Worm (Caenorhabditis elegans) whole organism, dauer: Measurements from ENCODE around the gene T19H5.4.
"Not testable (repeated sequence)": the region's sequence is repeated elsewhere in the genome, so short reads cannot be mapped to it uniquely, and the experiment has no call there.

ENCODE experiments used
- unc-62 ChIP-seq: sonication (generic microtip); optimal IDR thresholded peaks from 2 replicates; lab custom pipeline; 2017; ENCODE audit warnings: missing biosample characterization, missing genetic modification reagents, missing genetic modification characterization

Gene T19H5.4

DNA sequence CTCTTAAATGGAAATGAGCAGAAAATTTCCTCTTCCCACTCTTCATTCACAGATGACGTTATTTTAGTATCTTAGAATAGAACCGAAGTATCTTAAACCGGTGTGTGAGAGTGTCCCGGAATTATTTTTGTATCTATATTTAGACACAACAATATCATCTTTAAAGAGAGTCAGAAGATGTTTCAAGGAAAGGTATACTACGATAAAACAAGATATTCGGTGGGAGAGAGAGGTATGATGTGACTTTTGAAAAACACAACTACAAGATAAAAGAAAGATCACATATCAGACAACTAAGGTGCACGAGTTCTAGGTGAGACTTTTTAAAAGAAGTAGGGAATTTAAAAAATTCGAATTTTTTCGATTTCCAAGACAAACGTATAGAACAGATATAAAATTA lies 3.4 kb upstream of the T19H5.4 start:
- TF ChIP-seq unc-62 (GFP tag; lab: Kevin White, UChicago): no peak

DNA sequence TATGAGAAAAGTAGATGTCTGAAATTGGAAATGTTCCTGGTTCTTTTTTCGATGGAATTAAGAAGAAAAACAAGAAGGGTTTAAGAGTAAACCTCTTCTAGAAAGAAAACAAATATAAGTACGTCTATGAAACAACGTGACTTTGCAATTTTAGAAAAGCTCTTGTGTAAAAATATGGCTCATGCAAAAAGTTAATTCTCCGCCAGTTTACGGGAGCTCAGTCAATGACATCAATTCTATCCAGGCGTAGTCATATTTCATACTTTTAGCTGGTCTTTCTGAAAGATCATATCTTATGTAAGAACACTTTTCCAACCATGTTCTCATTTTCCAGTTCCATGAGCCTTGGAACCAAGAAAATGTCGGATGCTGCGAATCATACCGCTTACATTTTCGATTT lies 2.7 kb upstream of the T19H5.4 start:
- TF ChIP-seq unc-62 (GFP tag; lab: Kevin White, UChicago): no peak

DNA sequence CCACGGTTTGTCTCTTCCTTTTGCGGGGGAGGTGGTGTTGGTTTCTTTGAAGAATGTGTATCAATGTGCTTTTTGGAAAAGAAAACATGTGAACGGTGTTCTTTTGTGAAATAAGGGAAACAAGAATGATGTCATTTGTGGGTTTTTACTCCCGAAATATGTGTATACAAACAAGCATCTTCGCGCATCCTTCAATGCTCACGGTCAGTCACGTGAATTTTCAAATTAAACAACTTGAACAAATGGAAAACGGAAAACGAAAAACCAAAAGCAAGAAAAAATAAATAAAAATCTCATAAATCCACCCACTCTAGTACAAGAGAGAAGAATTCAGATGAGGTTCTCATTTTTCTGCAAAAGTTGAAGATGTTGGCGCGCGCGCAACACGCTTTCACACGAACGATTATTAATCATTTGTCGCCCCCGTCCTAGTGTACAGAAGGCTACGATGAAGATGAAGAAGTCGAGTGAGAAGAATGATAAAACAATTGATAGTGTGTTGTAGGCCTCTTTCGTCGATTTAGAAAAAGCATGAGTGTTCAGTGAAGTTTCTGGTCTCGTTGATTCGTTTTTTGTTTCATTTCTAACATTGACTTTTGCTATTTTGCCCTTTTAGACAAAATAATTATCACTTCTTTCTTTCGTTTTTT lies 2.0 kb downstream of the T19H5.4 start:
- no peak for TF ChIP-seq unc-62 (GFP tag; lab: Kevin White, UChicago)

DNA sequence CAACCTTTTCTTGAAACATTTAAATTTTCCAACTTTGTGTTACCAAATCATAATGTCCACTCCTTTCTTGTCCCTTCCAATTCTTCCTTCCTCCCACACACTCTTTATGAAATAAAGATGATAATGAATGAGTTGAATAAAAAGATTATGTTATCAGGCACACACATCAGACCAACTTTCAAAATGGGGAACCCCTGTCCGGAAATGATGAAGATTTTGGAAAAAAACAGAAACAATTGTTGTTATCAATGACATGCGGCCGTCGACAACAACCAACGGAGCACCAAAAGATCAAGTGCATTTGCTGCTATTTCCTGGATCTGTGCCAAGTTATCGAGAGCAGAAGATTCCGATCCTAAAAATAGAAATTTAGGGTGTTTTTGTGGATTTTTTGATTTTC lies 3.8 kb downstream of the T19H5.4 start:
- TF ChIP-seq unc-62 (GFP tag; lab: Kevin White, UChicago): no peak

DNA sequence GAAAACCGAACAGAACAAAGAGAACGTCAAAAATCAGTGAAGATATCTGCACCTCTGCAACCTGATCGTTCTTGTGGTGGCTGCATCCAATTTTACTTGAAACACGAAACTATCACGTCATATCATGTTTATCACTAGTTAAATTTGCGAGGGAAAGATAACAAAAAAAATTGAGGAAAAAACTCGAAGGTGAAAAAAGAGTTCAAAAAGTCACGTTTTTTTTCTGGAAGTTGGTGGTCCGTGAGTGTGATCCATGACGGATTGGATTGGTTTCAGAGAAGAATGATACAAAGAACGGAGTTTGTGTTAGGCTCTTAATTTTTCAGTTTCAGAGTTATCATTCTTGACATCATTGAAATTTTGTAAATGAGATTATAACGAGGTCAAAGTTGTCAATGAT lies 4.7 kb downstream of the T19H5.4 start:
- TF ChIP-seq unc-62 (GFP tag; lab: Kevin White, UChicago): no peak

DNA sequence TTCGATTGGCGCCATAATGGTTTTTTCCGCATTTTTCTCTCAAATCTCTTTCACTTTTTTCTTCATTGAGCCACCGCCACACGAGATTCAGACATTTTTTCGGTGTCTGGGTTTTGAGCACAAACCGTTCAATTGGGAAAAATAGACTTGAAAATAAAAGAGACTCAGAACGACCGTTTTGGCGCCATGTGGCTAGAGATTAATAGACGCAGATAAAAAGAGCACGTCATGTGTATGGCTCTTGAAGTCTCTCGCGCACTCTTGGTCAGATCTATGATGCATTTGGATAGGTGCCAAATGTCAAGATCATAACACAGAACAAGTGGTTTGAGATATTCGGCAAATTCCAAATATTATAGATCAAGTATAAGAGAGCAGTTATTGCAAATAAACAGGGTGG lies 5.8 kb downstream of the T19H5.4 start:
- no peak for TF ChIP-seq unc-62 (GFP tag; lab: Kevin White, UChicago)

DNA sequence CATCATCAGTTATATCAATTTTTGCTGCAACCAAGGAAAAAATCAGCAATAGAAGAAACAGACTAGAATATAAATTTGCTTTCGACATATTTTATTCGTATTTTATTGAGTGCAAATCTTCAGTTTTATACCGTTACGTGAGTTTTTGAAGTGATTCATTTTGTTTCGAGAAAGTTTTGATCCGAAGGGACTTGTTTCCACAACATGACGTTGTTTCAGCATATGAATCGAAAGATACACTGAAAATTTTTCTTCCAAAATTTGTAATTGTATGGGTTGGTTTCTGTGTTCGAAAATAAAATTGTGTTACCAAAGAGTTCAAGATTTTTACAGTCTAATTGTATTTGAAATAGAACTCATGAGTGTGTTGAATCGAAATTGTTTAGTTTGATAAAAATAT lies 7.2 kb downstream of the T19H5.4 start, which contains the start of gene T19H5.7:
Gene T19H5.7, minus strand, starts transcription at position 101 of the 400 bp plus-strand sequence.
- TF ChIP-seq unc-62 (GFP tag; lab: Kevin White, UChicago): no peak

DNA sequence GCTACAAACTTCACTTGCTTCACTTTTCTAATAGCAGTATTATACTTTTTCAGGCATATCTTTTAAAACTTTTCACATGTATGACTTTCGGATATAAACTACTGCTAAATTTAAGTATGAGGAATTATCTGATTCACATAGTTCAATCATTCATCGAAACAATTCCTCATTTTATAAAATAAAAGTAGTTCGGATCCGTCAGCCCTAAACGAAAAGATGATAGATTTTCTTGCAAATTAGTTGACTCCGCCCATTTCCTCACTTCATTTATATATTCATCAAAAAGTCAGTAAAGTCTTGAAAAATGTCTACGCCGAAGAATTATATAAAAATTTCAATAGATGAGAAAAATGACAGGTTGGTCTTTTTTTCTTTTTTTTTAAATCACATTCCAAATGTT lies 9.6 kb downstream of the T19H5.4 start, which contains the start of gene chil-27:
Gene chil-27, plus strand, starts transcription at position 301 of the 400 bp plus-strand sequence.
- TF ChIP-seq unc-62 (GFP tag; lab: Kevin White, UChicago): no peak

DNA sequence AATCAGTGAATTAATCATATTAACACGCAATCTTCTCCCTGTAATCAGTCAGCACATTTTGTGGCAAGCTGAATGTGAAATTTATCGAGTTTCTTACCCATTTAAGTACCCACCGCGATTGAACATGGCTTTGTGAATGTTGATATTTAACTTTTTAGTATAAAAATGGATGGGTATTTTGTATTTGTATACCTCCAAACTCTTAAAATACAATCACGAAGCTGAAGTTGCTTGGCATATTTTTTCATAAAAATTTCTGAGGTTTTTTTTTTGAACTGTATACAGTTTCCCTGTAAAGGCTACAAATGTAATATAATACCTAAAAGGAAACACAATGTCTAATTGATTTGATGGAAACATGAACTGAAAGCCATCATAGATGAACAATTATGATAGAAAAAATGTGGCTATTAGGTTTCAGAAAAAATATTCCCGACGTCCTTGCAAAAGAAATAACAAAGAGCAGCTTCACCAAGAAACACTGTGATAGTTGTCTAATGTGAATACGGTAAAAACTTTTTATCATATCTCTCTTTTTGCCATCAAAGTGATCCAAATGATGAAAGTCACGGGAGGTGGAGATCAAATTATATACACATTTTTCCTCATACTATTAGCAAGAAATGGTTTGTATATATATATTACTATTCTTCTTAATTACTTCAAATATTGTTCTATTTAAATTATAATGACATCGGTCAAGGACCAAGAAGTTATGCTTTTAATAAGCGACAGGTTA lies 12.7 kb downstream of the T19H5.4 start, which contains the start of the genes chil-25 and chil-26:
Gene chil-25, minus strand, starts transcription at position 101 of the 739 bp plus-strand sequence.
Gene chil-26, plus strand, starts transcription at position 689 of the 739 bp plus-strand sequence.
- no peak for TF ChIP-seq unc-62 (GFP tag; lab: Kevin White, UChicago)

DNA sequence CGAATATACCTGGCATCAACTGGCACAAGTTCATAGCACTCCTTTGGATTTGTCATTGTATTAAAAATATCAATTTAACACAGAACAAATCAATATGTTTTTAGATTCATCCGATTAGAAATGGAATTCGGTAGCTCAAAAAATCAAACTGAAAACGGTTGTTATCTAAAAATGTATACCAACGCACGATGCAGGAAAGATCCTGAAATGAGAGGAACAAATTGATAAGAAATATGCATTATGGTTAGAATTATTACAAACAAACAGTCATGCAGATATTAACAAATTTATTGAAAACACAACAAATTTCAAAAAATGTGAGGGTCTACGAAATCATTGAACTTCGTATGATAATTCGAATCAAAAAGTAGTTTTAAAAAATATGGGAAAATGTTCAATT lies 17.2 kb downstream of the T19H5.4 start, which contains the start of gene T19H5.6:
Gene T19H5.6, minus strand, starts transcription at position 195 of the 400 bp plus-strand sequence.
- no peak for TF ChIP-seq unc-62 (GFP tag; lab: Kevin White, UChicago)

DNA sequence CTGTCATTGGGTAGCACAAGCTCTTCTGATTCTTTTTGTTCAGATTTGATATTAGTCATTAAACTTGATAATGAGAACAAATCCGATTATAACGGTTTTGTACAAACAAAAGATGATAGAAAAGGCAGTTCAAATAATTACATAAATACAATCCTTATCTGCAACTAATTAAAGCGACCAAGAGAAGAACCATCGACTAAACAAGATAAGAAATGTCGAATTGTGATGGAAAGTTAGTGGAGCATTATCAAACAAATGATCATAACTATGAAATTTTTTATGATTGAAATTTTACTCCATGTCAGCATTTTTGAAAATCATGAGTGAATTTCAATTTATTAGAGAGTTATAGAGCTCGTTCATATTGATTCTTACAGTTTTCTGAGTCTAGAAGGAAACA lies 18.8 kb downstream of the T19H5.4 start, which contains the start of gene chil-23:
Gene chil-23, minus strand, starts transcription at position 198 of the 400 bp plus-strand sequence.
- TF ChIP-seq unc-62 (GFP tag; lab: Kevin White, UChicago): no peak

DNA sequence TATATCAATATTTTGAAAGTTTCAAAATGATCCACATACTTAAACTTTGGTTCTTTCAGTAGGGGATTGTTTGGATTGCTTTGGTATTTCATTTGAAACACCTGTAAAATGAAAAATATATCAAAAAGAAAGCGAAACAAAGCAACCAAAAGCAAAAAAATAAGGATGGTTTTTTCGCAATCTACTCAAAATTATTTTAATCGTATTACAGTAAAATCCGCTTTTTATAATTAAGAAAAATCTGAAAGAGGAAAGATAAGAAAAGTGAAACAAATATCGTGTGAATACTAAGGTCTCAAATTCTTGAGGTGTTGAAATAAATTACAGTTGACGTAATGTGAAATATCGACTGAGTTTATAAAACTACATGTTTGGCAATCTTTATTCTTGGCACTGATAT lies 21.1 kb downstream of the T19H5.4 start, which contains the start of gene chil-22:
Gene chil-22, minus strand, starts transcription at position 101 of the 400 bp plus-strand sequence.
- TF ChIP-seq unc-62 (GFP tag; lab: Kevin White, UChicago): no peak

DNA sequence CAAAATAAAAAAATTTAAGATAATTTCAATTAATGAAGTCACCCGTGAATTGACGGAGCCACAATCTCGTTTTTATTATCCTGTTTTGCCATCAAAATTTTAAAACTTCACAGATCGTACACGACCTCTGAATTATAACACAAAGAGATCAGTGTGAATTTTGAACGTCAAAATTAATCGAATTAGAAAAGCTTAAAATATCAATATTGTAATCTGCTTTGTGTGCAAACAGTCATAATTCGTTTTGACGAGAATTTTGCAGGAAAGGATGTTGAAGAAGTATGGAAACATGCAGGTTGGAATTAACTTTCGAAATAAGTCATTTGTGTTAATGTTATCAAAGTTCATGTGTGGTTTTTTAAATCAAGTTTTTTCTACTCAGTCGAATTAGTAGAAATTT lies 25.3 kb downstream of the T19H5.4 start, which contains the start of gene chil-21:
Gene chil-21, minus strand, starts transcription at position 101 of the 400 bp plus-strand sequence.
- not testable (repeated sequence) for TF ChIP-seq unc-62 (GFP tag; lab: Kevin White, UChicago)

DNA sequence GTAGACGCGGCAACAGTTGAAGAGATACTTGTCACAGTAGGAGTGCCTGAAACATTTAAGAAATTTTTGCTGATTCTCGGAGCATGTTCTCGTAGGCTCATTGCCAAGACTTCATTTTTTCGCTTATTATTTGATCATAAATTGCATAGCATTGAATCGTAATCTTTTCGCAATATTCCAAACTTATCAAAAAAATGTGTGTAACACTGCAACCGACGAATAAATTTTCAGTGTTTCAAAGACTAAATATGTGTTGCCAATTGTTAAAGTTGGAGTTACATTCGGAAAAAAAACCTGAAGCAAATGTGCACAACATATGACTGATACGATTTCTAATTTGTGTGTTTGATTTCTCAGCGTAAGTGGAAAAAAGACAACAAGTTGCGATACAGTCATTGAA lies 27.7 kb downstream of the T19H5.4 start, which contains the start of gene R09D1.14:
Gene R09D1.14, minus strand, starts transcription at position 101 of the 400 bp plus-strand sequence.
- not testable (repeated sequence) for TF ChIP-seq unc-62 (GFP tag; lab: Kevin White, UChicago)

DNA sequence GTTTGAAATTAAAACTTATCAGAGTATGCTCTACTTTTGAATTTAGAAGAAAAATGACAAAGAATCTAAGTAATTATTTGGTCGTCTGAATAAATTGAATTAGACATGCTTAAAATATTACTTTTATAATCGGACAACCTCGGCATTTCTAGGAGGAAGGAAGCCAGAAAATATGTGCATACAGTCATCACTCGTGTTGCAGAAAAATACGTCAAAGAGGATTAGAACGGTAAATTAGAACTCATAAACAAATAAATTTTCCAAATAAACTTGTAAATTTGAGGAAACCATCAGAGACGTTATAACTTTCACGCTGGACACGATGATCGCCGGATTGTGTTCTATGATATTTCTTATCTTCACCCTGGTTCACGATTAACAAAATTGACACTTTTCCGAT lies 32.9 kb downstream of the T19H5.4 start, which contains the start of gene chil-19:
Gene chil-19, minus strand, starts transcription at position 101 of the 400 bp plus-strand sequence.
- no peak for TF ChIP-seq unc-62 (GFP tag; lab: Kevin White, UChicago)

DNA sequence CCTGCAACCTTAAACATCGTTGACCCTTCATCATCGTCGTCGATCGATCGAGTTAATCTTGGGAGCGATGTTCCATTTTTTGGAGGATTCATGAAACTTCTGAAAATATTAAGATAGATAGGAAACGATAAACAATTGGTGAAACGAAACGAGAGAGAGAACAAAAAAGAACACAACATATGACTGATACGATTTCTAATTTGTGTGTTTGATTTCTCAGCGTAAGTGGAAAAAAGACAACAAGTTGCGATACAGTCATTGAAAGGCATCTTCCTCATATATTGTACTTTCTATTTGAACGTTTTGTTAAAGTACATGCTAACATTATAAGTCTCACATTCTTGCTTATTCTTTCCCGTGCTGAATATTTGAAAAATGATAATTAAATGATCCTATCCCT lies 35.0 kb downstream of the T19H5.4 start, which contains the start of gene R09D1.12:
Gene R09D1.12, minus strand, starts transcription at position 101 of the 400 bp plus-strand sequence.
- TF ChIP-seq unc-62 (GFP tag; lab: Kevin White, UChicago): not testable (repeated sequence)
